Worm (Caenorhabditis elegans): ENCODE results near the gene C50B6.9.

C50B6.9 gene

ce11 chrV:13327463-13327862 lies 8.7 kb upstream of the C50B6.9 start, which contains the start of gene str-37:
str-37 (plus strand) TSS chrV:13327763.
- TF ChIP-seq flt-1 (GFP tag; IDR thresholded peaks at IDR 0.05) (no peak), T22C8.4 (GFP tag; IDR thresholded peaks at IDR 0.05) (no peak), ztf-23 (GFP tag; IDR thresholded peaks at IDR 0.05) (no peak), cog-1 (tag; optimal IDR thresholded peaks at IDR 0.05) (no peak), ztf-29 (GFP tag; IDR thresholded peaks at IDR 0.05) (no peak), tab-1 (GFP tag; IDR thresholded peaks at IDR 0.05) (no peak), ref-1 (GFP tag; conservative IDR thresholded peaks at IDR 0.05) (no peak), klf-2 (GFP tag; conservative IDR thresholded peaks at IDR 0.05) (no peak), med-1 (GFP tag; optimal IDR thresholded peaks at IDR 0.05; ENCODE audit: insufficient read depth) (no peak)

- TF ChIP-seq ref-1 (GFP tag; conservative IDR thresholded peaks at IDR 0.05) (no peak), med-1 (GFP tag; optimal IDR thresholded peaks at IDR 0.05; ENCODE audit: insufficient read depth) (no peak), tab-1 (GFP tag; IDR thresholded peaks at IDR 0.05) (no peak), ztf-23 (GFP tag; IDR thresholded peaks at IDR 0.05) (no peak), T22C8.4 (GFP tag; IDR thresholded peaks at IDR 0.05) (no peak), flt-1 (GFP tag; IDR thresholded peaks at IDR 0.05) (no peak), ztf-29 (GFP tag; IDR thresholded peaks at IDR 0.05) (no peak), klf-2 (GFP tag; conservative IDR thresholded peaks at IDR 0.05) (no peak), cog-1 (tag; optimal IDR thresholded peaks at IDR 0.05) (no peak)
Observed at ce11 chrV:13330919-13331318, 5.2 kb upstream of the C50B6.9 start, which contains the start of gene nhr-129. nhr-129 (minus strand) TSS chrV:13331019.

ce11 chrV:13333386-13334180 lies 2.6 kb upstream of the C50B6.9 start, which contains the start of gene nhr-168:
nhr-168 (minus strand) TSS chrV:13333871.
- TF ChIP-seq klf-2 (GFP tag; conservative IDR thresholded peaks at IDR 0.05) (no peak), ztf-23 (GFP tag; IDR thresholded peaks at IDR 0.05) (no peak), T22C8.4 (GFP tag; IDR thresholded peaks at IDR 0.05) (no peak), flt-1 (GFP tag; IDR thresholded peaks at IDR 0.05) (no peak), tab-1 (GFP tag; IDR thresholded peaks at IDR 0.05) (no peak), cog-1 (tag; optimal IDR thresholded peaks at IDR 0.05) (no peak), ztf-29 (GFP tag; IDR thresholded peaks at IDR 0.05) (no peak), ref-1 (GFP tag; conservative IDR thresholded peaks at IDR 0.05) (no peak), med-1 (GFP tag; optimal IDR thresholded peaks at IDR 0.05; ENCODE audit: insufficient read depth) (no peak)

- no peak for TF ChIP-seq ztf-23 (GFP tag; IDR thresholded peaks at IDR 0.05)
- no peak for TF ChIP-seq ref-1 (GFP tag; conservative IDR thresholded peaks at IDR 0.05)
- TF ChIP-seq cog-1 (tag; optimal IDR thresholded peaks at IDR 0.05), result no peak
- no peak for TF ChIP-seq med-1 (GFP tag; optimal IDR thresholded peaks at IDR 0.05; ENCODE audit: insufficient read depth)
- no peak for TF ChIP-seq ztf-29 (GFP tag; IDR thresholded peaks at IDR 0.05)
- no peak for TF ChIP-seq flt-1 (GFP tag; IDR thresholded peaks at IDR 0.05)
- no peak for TF ChIP-seq klf-2 (GFP tag; conservative IDR thresholded peaks at IDR 0.05)
- TF ChIP-seq T22C8.4 (GFP tag; IDR thresholded peaks at IDR 0.05), result no peak
- no peak for TF ChIP-seq tab-1 (GFP tag; IDR thresholded peaks at IDR 0.05)
Observed at ce11 chrV:13334447-13334846, 1.7 kb upstream of the C50B6.9 start.

ce11 chrV:13338037-13338436 lies 1.9 kb downstream of the C50B6.9 start:
- TF ChIP-seq ref-1 (GFP tag; conservative IDR thresholded peaks at IDR 0.05), result no peak
- no peak for TF ChIP-seq flt-1 (GFP tag; IDR thresholded peaks at IDR 0.05)
- no peak for TF ChIP-seq med-1 (GFP tag; optimal IDR thresholded peaks at IDR 0.05; ENCODE audit: insufficient read depth)
- no peak for TF ChIP-seq cog-1 (tag; optimal IDR thresholded peaks at IDR 0.05)
- TF ChIP-seq ztf-29 (GFP tag; IDR thresholded peaks at IDR 0.05), result no peak
- no peak for TF ChIP-seq ztf-23 (GFP tag; IDR thresholded peaks at IDR 0.05)
- no peak for TF ChIP-seq klf-2 (GFP tag; conservative IDR thresholded peaks at IDR 0.05)
- no peak for TF ChIP-seq T22C8.4 (GFP tag; IDR thresholded peaks at IDR 0.05)
- TF ChIP-seq tab-1 (GFP tag; IDR thresholded peaks at IDR 0.05), result no peak

- no peak for TF ChIP-seq ztf-23 (GFP tag; IDR thresholded peaks at IDR 0.05)
- no peak for TF ChIP-seq med-1 (GFP tag; optimal IDR thresholded peaks at IDR 0.05; ENCODE audit: insufficient read depth)
- TF ChIP-seq ztf-29 (GFP tag; IDR thresholded peaks at IDR 0.05), result no peak
- TF ChIP-seq cog-1 (tag; optimal IDR thresholded peaks at IDR 0.05), result no peak
- TF ChIP-seq tab-1 (GFP tag; IDR thresholded peaks at IDR 0.05), result no peak
- TF ChIP-seq ref-1 (GFP tag; conservative IDR thresholded peaks at IDR 0.05), result no peak
- TF ChIP-seq T22C8.4 (GFP tag; IDR thresholded peaks at IDR 0.05), result no peak
- no peak for TF ChIP-seq flt-1 (GFP tag; IDR thresholded peaks at IDR 0.05)
- TF ChIP-seq klf-2 (GFP tag; conservative IDR thresholded peaks at IDR 0.05), result no peak
Observed at ce11 chrV:13339633-13340290, 3.6 kb downstream of the C50B6.9 start, which contains the start of the genes str-4 and lgc-48. str-4 (minus strand) TSS chrV:13339733. lgc-48 (plus strand) TSS chrV:13340240.

- no peak for TF ChIP-seq klf-2 (GFP tag; conservative IDR thresholded peaks at IDR 0.05)
- no peak for TF ChIP-seq tab-1 (GFP tag; IDR thresholded peaks at IDR 0.05)
- no peak for TF ChIP-seq ztf-29 (GFP tag; IDR thresholded peaks at IDR 0.05)
- no peak for TF ChIP-seq med-1 (GFP tag; optimal IDR thresholded peaks at IDR 0.05; ENCODE audit: insufficient read depth)
- TF ChIP-seq ztf-23 (GFP tag; IDR thresholded peaks at IDR 0.05), result no peak
- no peak for TF ChIP-seq T22C8.4 (GFP tag; IDR thresholded peaks at IDR 0.05)
- TF ChIP-seq flt-1 (GFP tag; IDR thresholded peaks at IDR 0.05), result no peak
- TF ChIP-seq cog-1 (tag; optimal IDR thresholded peaks at IDR 0.05), result no peak
- TF ChIP-seq ref-1 (GFP tag; conservative IDR thresholded peaks at IDR 0.05), result no peak
Observed at ce11 chrV:13342235-13342634, 6.1 kb downstream of the C50B6.9 start.

ce11 chrV:13345867-13346328 lies 9.7 kb downstream of the C50B6.9 start, which contains the start of gene twk-43:
twk-43 (plus strand) TSS chrV:13346278.
- TF ChIP-seq flt-1 (GFP tag; IDR thresholded peaks at IDR 0.05) (no peak), ref-1 (GFP tag; conservative IDR thresholded peaks at IDR 0.05) (no peak), klf-2 (GFP tag; conservative IDR thresholded peaks at IDR 0.05) (no peak), ztf-29 (GFP tag; IDR thresholded peaks at IDR 0.05) (no peak), ztf-23 (GFP tag; IDR thresholded peaks at IDR 0.05) (no peak), tab-1 (GFP tag; IDR thresholded peaks at IDR 0.05) (no peak)

- TF ChIP-seq flt-1 (GFP tag; IDR thresholded peaks at IDR 0.05) (no peak), cog-1 (tag; optimal IDR thresholded peaks at IDR 0.05) (no peak), tab-1 (GFP tag; IDR thresholded peaks at IDR 0.05) (no peak), T22C8.4 (GFP tag; IDR thresholded peaks at IDR 0.05) (no peak), klf-2 (GFP tag; conservative IDR thresholded peaks at IDR 0.05) (no peak), ref-1 (GFP tag; conservative IDR thresholded peaks at IDR 0.05) (no peak), ztf-29 (GFP tag; IDR thresholded peaks at IDR 0.05) (no peak), med-1 (GFP tag; optimal IDR thresholded peaks at IDR 0.05; ENCODE audit: insufficient read depth) (no peak), ztf-23 (GFP tag; IDR thresholded peaks at IDR 0.05) (no peak)
Observed at ce11 chrV:13350302-13350701, 14.1 kb downstream of the C50B6.9 start.

Measured in whole organism, midembryonic.